Worm (Caenorhabditis elegans) whole organism, L1 larva: ENCODE data around the gene ins-3.

Experiments
- aly-2 ChIP-seq: fragments of 150-350 bp; optimal IDR thresholded peaks from 2 replicates; lab custom pipeline; 2014; ENCODE audit warnings: missing biosample characterization, missing genetic modification characterization
- dpl-1 ChIP-seq, 3 experiments: fragments of 150-350 bp in 2 of 3; sonication (generic microtip) in 1 of 3; optimal IDR thresholded peaks; 2 replicates each; lab custom pipeline; 2014 to 2017; ENCODE audit warnings: missing biosample characterization in 3 of 3, missing genetic modification characterization in 3 of 3, missing genetic modification reagents in 3 of 3
- fos-1 ChIP-seq: fragments of 150-350 bp; optimal IDR thresholded peaks from 2 replicates; lab custom pipeline; 2014; ENCODE audit warnings: missing biosample characterization, missing genetic modification characterization
- unc-130 ChIP-seq: fragments of 150-350 bp; optimal IDR thresholded peaks from 2 replicates; lab custom pipeline; 2017; ENCODE audit warnings: missing biosample characterization, missing genetic modification characterization, inconsistent platforms

DNA sequence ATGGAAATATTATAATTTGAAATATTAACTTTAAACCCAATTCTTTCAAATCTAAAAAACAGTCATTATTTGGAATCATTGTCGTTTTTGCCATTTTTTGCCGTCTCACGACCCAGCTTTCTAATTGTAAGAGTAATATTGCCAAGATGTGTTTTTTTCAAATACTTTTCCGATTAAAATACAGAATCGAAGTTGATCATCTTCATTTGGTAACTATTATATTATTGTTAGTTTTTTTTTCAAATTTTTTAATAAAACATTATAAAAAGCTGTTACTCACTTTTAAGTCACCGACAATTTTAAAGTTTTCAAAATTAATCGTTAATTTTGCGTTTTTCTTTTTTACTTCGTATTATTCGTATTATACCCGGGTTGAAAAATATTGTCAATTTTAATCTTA is 6.7 kb upstream of the ins-3 start, which contains the start of gene ins-5:
- TF ChIP-seq fos-1 (tag; lab: Kevin White, UChicago) (no peak), dpl-1 (GFP tag; optimal IDR thresholded peaks at IDR 0.05; lab: Kevin White, UChicago) (no peak), aly-2 (no peak), unc-130 (no peak)
